Fruit fly (Drosophila melanogaster): Measurements from ENCODE around the gene O-fut2.

Gene O-fut2

DNA sequence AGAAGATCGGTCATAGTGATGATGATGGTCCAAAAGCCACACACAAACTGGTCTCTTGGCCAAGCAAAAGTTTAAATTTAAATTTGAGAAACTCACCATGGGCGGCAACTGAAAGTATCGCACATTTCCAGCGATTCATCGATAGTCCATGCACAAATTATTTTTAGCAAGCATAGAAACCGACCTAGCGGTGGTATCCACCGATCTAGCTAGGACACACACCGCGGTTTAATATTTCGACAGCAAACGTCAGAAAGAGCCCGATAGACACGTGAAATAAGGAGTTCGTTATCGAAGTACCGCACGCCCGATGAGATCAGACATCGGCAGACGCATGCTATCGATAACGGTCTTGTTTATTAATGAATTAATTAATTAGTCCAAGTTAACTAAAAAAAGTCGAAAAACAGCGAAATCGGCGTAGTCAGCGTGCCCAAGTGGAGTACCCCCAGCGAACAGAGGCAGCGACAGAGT, 47.0 kb upstream of the O-fut2 start, which contains the start of gene CG14795 (continued):
- TF ChIP-seq CG18619 (GFP tag; optimal IDR thresholded peaks at IDR 0.05) (no peak), CrebB (tag; optimal IDR thresholded peaks at IDR 0.05) (peak; percentile 50), CG12659 (GFP tag; optimal IDR thresholded peaks at IDR 0.05) (peak; percentile 81), CG1529 (GFP tag; optimal IDR thresholded peaks at IDR 0.05) (no peak), CG9817 (tag; optimal IDR thresholded peaks at IDR 0.05) (peak; percentile 37), CG14965 (GFP tag; optimal IDR thresholded peaks at IDR 0.05; ENCODE audit: borderline replicate concordance) (no peak), lab (GFP tag; optimal IDR thresholded peaks at IDR 0.05) (peak; percentile 24), CG11085 (GFP tag; IDR thresholded peaks at IDR 0.05) (no peak), CG12942 (GFP tag; optimal IDR thresholded peaks at IDR 0.05) (no peak), grn (GFP tag; optimal IDR thresholded peaks at IDR 0.05) (no peak), CG14014 (GFP tag; IDR thresholded peaks at IDR 0.05) (no peak), gsb-n (tag; optimal IDR thresholded peaks at IDR 0.05) (no peak), Taf1 (GFP tag; IDR thresholded peaks at IDR 0.05) (no peak), Neu2 (GFP tag; optimal IDR thresholded peaks at IDR 0.05; ENCODE audit: borderline replicate concordance) (no peak), CG13287 (GFP tag; IDR thresholded peaks at IDR 0.05; ENCODE audit: partially characterized antibody) (peak; percentile 97), CG7745 (tag; optimal IDR thresholded peaks at IDR 0.05) (peak; percentile 43), CG18599 (GFP tag; optimal IDR thresholded peaks at IDR 0.05) (no peak), CG12155 (GFP tag; optimal IDR thresholded peaks at IDR 0.05) (peak; percentile 35), tna (GFP tag; IDR thresholded peaks at IDR 0.05; ENCODE audit: partially characterized antibody) (peak; percentile 96), crol (GFP tag; IDR thresholded peaks at IDR 0.05) (no peak), gro (GFP tag; optimal IDR thresholded peaks at IDR 0.05) (peak; percentile 75), lilli (GFP tag; optimal IDR thresholded peaks at IDR 0.05) (peak; percentile 47), Rfx (GFP tag; IDR thresholded peaks at IDR 0.05) (peak; percentile 58), Adf1 (GFP tag; IDR thresholded peaks at IDR 0.05) (peak; percentile 38), CG3726 (GFP tag; IDR thresholded peaks at IDR 0.05) (no peak), sna (GFP tag; IDR thresholded peaks at IDR 0.05; ENCODE audit: partially characterized antibody) (peak; percentile 89), CG15601 (tag; optimal IDR thresholded peaks at IDR 0.05) (peak; percentile 50), CG8388 (GFP tag; optimal IDR thresholded peaks at IDR 0.05) (no peak), Opbp (GFP tag; IDR thresholded peaks at IDR 0.05; ENCODE audit: partially characterized antibody) (peak; percentile 94), amos (GFP tag; IDR thresholded peaks at IDR 0.05; ENCODE audit: partially characterized antibody) (peak; percentile 97), bab2 (GFP tag; optimal IDR thresholded peaks at IDR 0.05) (no peak), Deaf1 (tag; optimal IDR thresholded peaks at IDR 0.05) (peak; percentile 22), Hr3 (GFP tag; optimal IDR thresholded peaks at IDR 0.05) (no peak), CG7357 (GFP tag; IDR thresholded peaks at IDR 0.05) (no peak), ERR (GFP tag; optimal IDR thresholded peaks at IDR 0.05) (peak; percentile 6), salm (tag; optimal IDR thresholded peaks at IDR 0.05) (no peak), CG3847 (GFP tag; IDR thresholded peaks at IDR 0.05) (peak; percentile 71), vvl (GFP tag; IDR thresholded peaks at IDR 0.05) (peak; percentile 85), sens (GFP tag) (peak; percentile 19), hth (optimal IDR thresholded peaks at IDR 0.05) (no peak), CG8281 (tag; optimal IDR thresholded peaks at IDR 0.05) (no peak), CG6854 (GFP tag; optimal IDR thresholded peaks at IDR 0.05) (no peak), scrt (GFP tag; optimal IDR thresholded peaks at IDR 0.05) (peak; percentile 20), org-1 (GFP tag; optimal IDR thresholded peaks at IDR 0.05) (no peak), bcd (GFP tag; optimal IDR thresholded peaks at IDR 0.05) (peak; percentile 72), CG18764 (GFP tag; optimal IDR thresholded peaks at IDR 0.05) (peak; percentile 99), tx (GFP tag; optimal IDR thresholded peaks at IDR 0.05) (no peak), BEAF-32 (GFP tag; optimal IDR thresholded peaks at IDR 0.05) (peak; percentile 97), YL-1 (GFP tag; optimal IDR thresholded peaks at IDR 0.05) (peak; percentile 29), aop (GFP tag; IDR thresholded peaks at IDR 0.05) (no peak), croc (GFP tag; conservative IDR thresholded peaks at IDR 0.05) (no peak)
